Fruit fly (Drosophila melanogaster): ENCODE measurements around the gene COX5BL.

The COX5BL gene

DNA sequence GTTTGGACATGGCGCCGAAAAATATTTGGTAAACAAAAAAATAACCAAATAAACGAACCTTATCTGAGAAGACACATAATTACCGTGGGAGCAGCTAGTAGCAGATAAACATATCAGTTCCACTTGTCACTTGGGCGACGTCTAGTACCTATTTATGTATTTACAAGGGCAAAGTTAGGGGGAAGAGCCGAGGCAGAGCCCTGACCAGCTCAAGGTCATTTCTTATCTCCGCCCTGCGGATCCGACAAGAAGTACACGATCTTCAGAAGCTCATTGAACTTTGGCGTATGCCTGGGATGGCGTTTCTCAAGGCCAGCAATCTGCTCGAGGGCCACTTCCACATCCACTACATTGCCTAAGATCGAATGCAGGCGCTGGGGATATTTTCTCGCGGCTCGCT is 5.7 kb downstream of the COX5BL start (continued):
- no peak for TF ChIP-seq prd (optimal IDR thresholded peaks at IDR 0.05)
- no peak for TF ChIP-seq prd (GFP tag; IDR thresholded peaks at IDR 0.05)

dm6 chr2L:6566020-6566687 is 6.9 kb downstream of the COX5BL start, which contains the start of gene CG13766:
TSS of gene CG13766 (minus strand) at chr2L:6566181.
- TF ChIP-seq B-H2 (GFP tag; optimal IDR thresholded peaks at IDR 0.05) (no peak), slp2 (GFP tag; optimal IDR thresholded peaks at IDR 0.05) (no peak), CG1603 (tag; optimal IDR thresholded peaks at IDR 0.05) (no peak), D19B (GFP tag; optimal IDR thresholded peaks at IDR 0.05) (peak; percentile 97), zfh1 (GFP tag; IDR thresholded peaks at IDR 0.05) (no peak), CG34376 (GFP tag; optimal IDR thresholded peaks at IDR 0.05) (no peak), pita (GFP tag; optimal IDR thresholded peaks at IDR 0.05) (no peak), unc-4 (GFP tag; IDR thresholded peaks at IDR 0.05; ENCODE audit: partially characterized antibody) (peak; percentile 79), CG6791 (GFP tag; IDR thresholded peaks at IDR 0.05; ENCODE audit: partially characterized antibody) (peak; percentile 97), eyg (GFP tag; optimal IDR thresholded peaks at IDR 0.05) (no peak), sug (tag; optimal IDR thresholded peaks at IDR 0.05) (no peak), CG8478 (optimal IDR thresholded peaks at IDR 0.05) (no peak), ab (GFP tag; optimal IDR thresholded peaks at IDR 0.05) (no peak), sisA (GFP tag; IDR thresholded peaks at IDR 0.05) (no peak), Hsf (GFP tag; optimal IDR thresholded peaks at IDR 0.05) (no peak), CG7372 (GFP tag; IDR thresholded peaks at IDR 0.05) (no peak), repo (GFP tag; optimal IDR thresholded peaks at IDR 0.05) (no peak), Dbx (GFP tag; IDR thresholded peaks at IDR 0.05) (no peak), pb (GFP tag; optimal IDR thresholded peaks at IDR 0.05) (no peak), Bdp1 (GFP tag; optimal IDR thresholded peaks at IDR 0.05) (no peak), NFAT (GFP tag; IDR thresholded peaks at IDR 0.05) (no peak), toy (GFP tag; IDR thresholded peaks at IDR 0.05) (no peak), CG14014 (GFP tag; IDR thresholded peaks at IDR 0.05) (no peak), trem (tag; optimal IDR thresholded peaks at IDR 0.05) (peak; percentile 51), Dref (GFP tag; IDR thresholded peaks at IDR 0.05) (no peak), CG32767 (GFP tag; IDR thresholded peaks at IDR 0.05) (no peak), CG13624 (GFP tag; optimal IDR thresholded peaks at IDR 0.05) (no peak), Lhr (GFP tag; optimal IDR thresholded peaks at IDR 0.05) (peak; percentile 84), HmgD (GFP tag; optimal IDR thresholded peaks at IDR 0.05) (no peak), TFAM (GFP tag; optimal IDR thresholded peaks at IDR 0.05) (no peak), sr (GFP tag; IDR thresholded peaks at IDR 0.05) (no peak), Fer3 (tag; optimal IDR thresholded peaks at IDR 0.05) (no peak), sna (GFP tag; IDR thresholded peaks at IDR 0.05; ENCODE audit: partially characterized antibody) (peak; percentile 94), CG1647 (GFP tag; optimal IDR thresholded peaks at IDR 0.05) (no peak), Six4 (GFP tag; optimal IDR thresholded peaks at IDR 0.05) (no peak), CG11247 (GFP tag; IDR thresholded peaks at IDR 0.05) (no peak), pnt (GFP tag; optimal IDR thresholded peaks at IDR 0.05) (no peak), CG5245 (GFP tag; optimal IDR thresholded peaks at IDR 0.05) (no peak), Hr39 (optimal IDR thresholded peaks at IDR 0.05) (no peak), CG18011 (GFP tag; optimal IDR thresholded peaks at IDR 0.05) (peak; percentile 96), NC2β (GFP tag; optimal IDR thresholded peaks at IDR 0.05) (no peak), CG15601 (tag; optimal IDR thresholded peaks at IDR 0.05) (no peak), CG13894 (tag; optimal IDR thresholded peaks at IDR 0.05) (no peak), CG12391 (tag; optimal IDR thresholded peaks at IDR 0.05) (peak; percentile 15), CG11560 (tag; IDR thresholded peaks at IDR 0.05) (no peak), CG7357 (GFP tag; IDR thresholded peaks at IDR 0.05) (no peak), tx (GFP tag; optimal IDR thresholded peaks at IDR 0.05) (no peak), Mes4 (GFP tag; optimal IDR thresholded peaks at IDR 0.05) (no peak), CG12155 (GFP tag; optimal IDR thresholded peaks at IDR 0.05) (no peak)
